Worm (Caenorhabditis elegans) whole organism, early embryonic: Measurements from ENCODE around the gene ZK1236.9.

Experiments
- ama-1 ChIP-seq: fragments of 150-350 bp; optimal IDR thresholded peaks from 2 replicates; lab custom pipeline; 2014
- ceh-13 ChIP-seq: fragments of 200-800 bp; sonication (Bioruptor generic); optimal IDR thresholded peaks from 2 replicates; lab custom pipeline; 2018; ENCODE audit warnings: mild to moderate bottlenecking, missing genetic modification characterization, missing compliant biosample characterization
- flt-1 ChIP-seq: fragments of 200-800 bp; sonication (Bioruptor generic); IDR thresholded peaks from 2 replicates; pipeline ENCODE4 v1.3.6; 2022; ENCODE audit warnings: missing genetic modification characterization, missing compliant biosample characterization
- pes-1 ChIP-seq: fragments of 200-800 bp; sonication (Bioruptor generic); IDR thresholded peaks from 2 replicates; pipeline ENCODE4 v1.3.6; 2022; ENCODE audit warnings: missing genetic modification reagents, missing genetic modification characterization, missing compliant biosample characterization
- scrt-1 ChIP-seq: fragments of 200-800 bp; sonication (Bioruptor generic); IDR thresholded peaks from 2 replicates; pipeline ENCODE4 v1.3.6; 2022; ENCODE audit warnings: missing genetic modification characterization, missing compliant biosample characterization
- sea-1 ChIP-seq: fragments of 200-800 bp; sonication (Bioruptor generic); conservative IDR thresholded peaks from 2 replicates; pipeline ENCODE4 v1.3.6; 2022; ENCODE audit warnings: missing genetic modification characterization, missing compliant biosample characterization
- tbx-37 ChIP-seq: fragments of 200-800 bp; sonication (Bioruptor generic); conservative IDR thresholded peaks from 2 replicates; pipeline ENCODE4 v1.3.6; 2022; ENCODE audit warnings: missing genetic modification reagents, missing genetic modification characterization, missing compliant biosample characterization

ce11 chrIII:8416871-8417191 is 18.1 kb downstream of the ZK1236.9 start:
- TF ChIP-seq tbx-37 (GFP tag; lab: Robert Waterston, UW) (no peak), flt-1 (no peak), ama-1 (no peak), scrt-1 (GFP tag; lab: Robert Waterston, UW) (no peak), sea-1 (GFP tag; lab: Robert Waterston, UW) (no peak), pes-1 (GFP tag; lab: Robert Waterston, UW) (no peak), ceh-13 (GFP tag; lab: Kevin White, UChicago) (no peak)
